Worm (Caenorhabditis elegans): ENCODE results near the gene F31F7.1.
A peak's percentile ranks its signal among the peaks of the same experiment; 100 is the strongest.

F31F7.1 gene

ce11 chrV:6246454-6246981 is 29.7 kb upstream of the F31F7.1 start, which contains the start of gene dmd-7 (continued):
- no peak for TF ChIP-seq xnd-1 (tag; optimal IDR thresholded peaks at IDR 0.05)
- no peak for TF ChIP-seq bed-2 (GFP tag; IDR thresholded peaks at IDR 0.05)
- TF ChIP-seq zim-3 (tag; optimal IDR thresholded peaks at IDR 0.05) = no peak

DNA sequence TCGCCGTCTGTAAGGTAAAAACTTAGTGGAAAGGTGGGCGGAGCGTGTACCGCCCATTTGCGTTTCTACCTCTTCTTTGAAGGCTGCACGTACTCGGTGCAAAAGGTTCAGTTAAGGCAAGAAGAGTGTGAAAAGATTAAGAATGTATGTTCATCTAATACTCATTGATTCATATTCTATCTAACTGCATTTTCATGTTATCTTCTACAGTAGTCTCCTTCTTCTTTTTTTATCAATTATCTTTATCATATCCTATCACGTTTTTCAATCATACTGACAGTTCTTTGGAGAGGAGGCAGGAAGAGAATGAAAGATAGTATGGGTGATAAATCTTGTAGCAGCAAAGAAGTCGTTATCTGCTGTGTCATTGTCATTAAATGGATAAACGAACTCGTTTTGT is 28.8 kb upstream of the F31F7.1 start:
- TF ChIP-seq atf-7 (tag; optimal IDR thresholded peaks at IDR 0.05) (peak; percentile 7), lin-40 (tag; optimal IDR thresholded peaks at IDR 0.05) (peak; percentile 60), hmg-1.2 (GFP tag; IDR thresholded peaks at IDR 0.05) (peak; percentile 35; the same call in 1 of the 2 replicates), fkh-3 (tag; optimal IDR thresholded peaks at IDR 0.05) (no peak), die-1 (tag; optimal IDR thresholded peaks at IDR 0.05) (peak; percentile 12), ztf-26 (tag; optimal IDR thresholded peaks at IDR 0.05) (peak; percentile 48), ztf-28 (GFP tag; IDR thresholded peaks at IDR 0.05) (no peak), tbp1 (GFP tag; optimal IDR thresholded peaks at IDR 0.05) (peak; percentile 7), somi-1 (GFP tag; optimal IDR thresholded peaks at IDR 0.05) (peak; percentile 81), cebp-1 (GFP tag; IDR thresholded peaks at IDR 0.05) (no peak), cebp-1 (tag; optimal IDR thresholded peaks at IDR 0.05) (peak; percentile 5), rcor-1 (GFP tag; IDR thresholded peaks at IDR 0.05) (0 out of 2 replicates have a peak, but pooled peaks have one; percentile 11), attf-5 (GFP tag; optimal IDR thresholded peaks at IDR 0.05) (peak; percentile 18), F22D6.2 (tag; optimal IDR thresholded peaks at IDR 0.05) (peak; percentile 22), Y67H2A.10 (GFP tag; conservative IDR thresholded peaks at IDR 0.05) (no peak), ztf-22 (GFP tag; optimal IDR thresholded peaks at IDR 0.05) (peak; percentile 55), nhr-80 (tag; optimal IDR thresholded peaks at IDR 0.05) (peak; percentile 60), T26A5.8 (tag; optimal IDR thresholded peaks at IDR 0.05) (no peak), K11D2.4 (GFP tag; IDR thresholded peaks at IDR 0.05) (0 out of 2 replicates have a peak, but pooled peaks have one; percentile 44), C06A6.2 (GFP tag; conservative IDR thresholded peaks at IDR 0.05) (0 out of 2 replicates have a peak, but pooled peaks have one; percentile 41), let-607 (tag; optimal IDR thresholded peaks at IDR 0.05) (peak in 1 of 2 experiments; percentile 36)

- TF ChIP-seq ztf-28 (GFP tag; IDR thresholded peaks at IDR 0.05) (0 out of 2 replicates have a peak, but pooled peaks have one; percentile 32), F23B12.7 (tag; optimal IDR thresholded peaks at IDR 0.05; ENCODE audit: insufficient read depth) (no peak)
These were observed 27.5 kb upstream of the F31F7.1 start for ce11 chrV:6248714-6249113.

DNA sequence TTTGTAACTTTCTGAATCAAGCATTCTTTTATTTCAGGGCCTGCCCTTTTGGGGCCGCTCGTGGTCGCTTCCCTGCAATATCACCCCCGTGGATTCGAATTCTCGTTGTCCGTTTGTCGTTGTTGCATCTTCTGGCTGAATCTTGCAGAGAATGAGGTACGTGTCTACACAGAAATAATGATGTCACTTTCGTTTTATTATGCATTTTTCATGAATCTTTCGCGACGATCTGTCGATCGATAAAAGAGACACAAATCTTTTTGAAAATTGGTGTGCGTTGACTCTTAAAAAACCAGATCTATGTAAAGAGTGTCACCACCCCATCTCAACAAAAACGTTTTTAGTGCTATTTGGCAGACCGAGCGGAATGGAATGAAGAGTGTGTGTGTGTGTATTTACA is 27.1 kb upstream of the F31F7.1 start:
- no peak for TF ChIP-seq Y79H2A.3 (GFP tag; conservative IDR thresholded peaks at IDR 0.05)
- no peak for TF ChIP-seq ztf-25 (GFP tag; IDR thresholded peaks at IDR 0.05)
- TF ChIP-seq lsy-27 (tag; optimal IDR thresholded peaks at IDR 0.05; ENCODE audit: borderline replicate concordance, insufficient read depth) = no peak
- no peak for TF ChIP-seq mcd-1 (GFP tag; IDR thresholded peaks at IDR 0.05)
- no peak for TF ChIP-seq hrde-1 (tag; optimal IDR thresholded peaks at IDR 0.05; ENCODE audit: borderline replicate concordance)
- TF ChIP-seq F57C9.4 (tag; optimal IDR thresholded peaks at IDR 0.05) = no peak
- no peak for TF ChIP-seq snpc-1.1 (tag; optimal IDR thresholded peaks at IDR 0.05; ENCODE audit: insufficient read depth)
- no peak for TF ChIP-seq Y53F4B.3 (GFP tag; IDR thresholded peaks at IDR 0.05)
- TF ChIP-seq sea-2 (GFP tag; IDR thresholded peaks at IDR 0.05) = no peak
- no peak for TF ChIP-seq ztf-6 (GFP tag; IDR thresholded peaks at IDR 0.05)
- TF ChIP-seq somi-1 (GFP tag; optimal IDR thresholded peaks at IDR 0.05) = no peak
- TF ChIP-seq athp-1 (tag; optimal IDR thresholded peaks at IDR 0.05) = no peak
- TF ChIP-seq akir-1 (GFP tag; optimal IDR thresholded peaks at IDR 0.05) = no peak

Data from whole organism, young adult.